Fruit fly (Drosophila melanogaster) whole organism, wandering third instar larva: ENCODE data around the gene Lcp65Ag2.

Source experiments
- CrebA ChIP-seq: fragments of 200-800 bp; sonication (Bioruptor generic); optimal IDR thresholded peaks from 2 replicates; lab custom pipeline; 2016; ENCODE audit warnings: missing biosample characterization, mild to moderate bottlenecking, missing genetic modification characterization, borderline replicate concordance
- N ChIP-seq: fragments of >200 bp; optimal IDR thresholded peaks from 2 replicates; lab custom pipeline; 2018; ENCODE audit warnings: missing biosample characterization, missing external identifiers, missing genetic modification characterization
- dsf ChIP-seq: sonication (Bioruptor generic); optimal IDR thresholded peaks from 2 replicates; lab custom pipeline; 2016; ENCODE audit warnings: missing biosample characterization, missing genetic modification characterization, borderline replicate concordance
- ey ChIP-seq: fragments of 200-800 bp; sonication (Bioruptor generic); optimal IDR thresholded peaks from 2 replicates; lab custom pipeline; 2016; ENCODE audit warnings: missing biosample characterization, missing genetic modification characterization
- jim ChIP-seq: fragments of 175-275, 200-325 bp; sonication (Bioruptor generic); optimal IDR thresholded peaks from 2 replicates; lab custom pipeline; 2016; ENCODE audit warnings: missing biosample characterization, mild to moderate bottlenecking, missing genetic modification characterization
- pan ChIP-seq: fragments of >200 bp; optimal IDR thresholded peaks from 2 replicates; lab custom pipeline; 2017

DNA sequence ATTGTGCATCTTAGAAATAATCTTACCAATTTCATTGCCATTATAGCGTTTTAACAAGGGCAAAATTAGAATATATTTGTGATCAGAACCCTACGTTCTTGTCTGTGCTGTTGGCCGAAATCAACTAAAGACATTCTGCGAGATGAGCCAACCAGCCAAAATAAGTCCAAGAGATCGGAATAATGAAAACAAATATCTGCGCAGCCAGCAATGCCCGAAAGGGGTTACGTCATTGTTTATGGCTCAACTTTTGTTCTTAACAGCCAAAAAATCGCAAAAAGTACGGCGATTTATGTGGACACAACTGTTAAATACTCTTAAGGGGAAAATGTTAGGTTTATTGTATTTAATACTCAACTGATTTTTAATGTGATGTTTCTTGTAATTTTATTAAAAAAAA, 25.1 kb upstream of the Lcp65Ag2 start, which contains the start of gene Cpr65Ay:
- TF ChIP-seq dsf (GFP tag; lab: Kevin White, UChicago): no peak
- TF ChIP-seq pan (lab: Kevin White, UChicago): no peak
- TF ChIP-seq jim: no peak
- TF ChIP-seq CrebA: no peak
- no peak for TF ChIP-seq N (GFP tag; lab: Kevin White, UChicago)
- no peak for TF ChIP-seq ey
